Worm (Caenorhabditis elegans) whole organism, late embryonic: Measurements from ENCODE around the gene ZK177.11.

ENCODE experiments used
- pha-2 ChIP-seq: sonication (generic microtip); optimal IDR thresholded peaks from 2 replicates; lab custom pipeline; 2017; ENCODE audit warnings: mild to moderate bottlenecking, missing genetic modification characterization, missing compliant biosample characterization
- pha-4 ChIP-seq: fragments of 150-350 bp; optimal IDR thresholded peaks from 2 replicates; lab custom pipeline; 2018; ENCODE audit warnings: missing biosample characterization, missing genetic modification reagents, missing genetic modification characterization
- pqm-1 ChIP-seq: sonication (generic microtip); optimal IDR thresholded peaks from 2 replicates; lab custom pipeline; 2016; ENCODE audit warnings: missing genetic modification characterization, missing compliant biosample characterization

- no peak for TF ChIP-seq pha-4 (tag; lab: Kevin White, UChicago)
- TF ChIP-seq pha-2 (tag; lab: Kevin White, UChicago) = no peak
- TF ChIP-seq pqm-1 (tag; lab: Kevin White, UChicago) = no peak
Measured at ce11 chrII:5525297-5525696, 2.6 kb downstream of the ZK177.11 start, which contains the start of gene tbx-35.
